Worm (Caenorhabditis elegans) whole organism, young adult: Measurements from ENCODE around the gene mfsd-8.

ENCODE experiments used
- K11D2.4 ChIP-seq: fragments of 200-800 bp; sonication (Bioruptor generic); IDR thresholded peaks from 2 replicates; pipeline ENCODE4 v1.3.6; 2022; ENCODE audit warnings: missing genetic modification reagents, missing genetic modification characterization, missing compliant biosample characterization
- ama-1 ChIP-seq, 3 experiments: fragments of 150-350 bp in 1 of 3; sonication (generic microtip) in 2 of 3; optimal IDR thresholded peaks; 2 replicates each; lab custom pipeline; 2014 to 2018; ENCODE audit warnings: missing biosample characterization in 2 of 3, missing genetic modification characterization in 2 of 3, missing genetic modification reagents in 2 of 3
- fkh-3 ChIP-seq: sonication (generic microtip); optimal IDR thresholded peaks from 2 replicates; lab custom pipeline; 2016; ENCODE audit warnings: mild to moderate bottlenecking, missing genetic modification characterization, missing compliant biosample characterization
- let-607 ChIP-seq, 2 experiments: fragments of 200-800 bp in 1 of 2; sonication (Bioruptor generic) in 1 of 2; sonication (generic microtip) in 1 of 2; optimal IDR thresholded peaks; 2 replicates each; lab custom pipeline; 2016 to 2018; ENCODE audit warnings: mild to moderate bottlenecking in 2 of 2, missing compliant biosample characterization in 2 of 2, missing genetic modification characterization in 2 of 2, moderate library complexity in 2 of 2, missing genotype in 1 of 2
- nfya-1 ChIP-seq: sonication (generic microtip); optimal IDR thresholded peaks from 2 replicates; lab custom pipeline; 2017; ENCODE audit warnings: antibody characterized with exemption, missing compliant biosample characterization, missing genetic modification characterization, borderline replicate concordance; ENCODE audit not compliant: insufficient read depth
- sea-2 ChIP-seq: fragments of 200-800 bp; sonication (Bioruptor generic); IDR thresholded peaks from 2 replicates; pipeline ENCODE4 v1.3.6; 2022; ENCODE audit warnings: missing genetic modification characterization, missing compliant biosample characterization
- somi-1 ChIP-seq: fragments of 200-800 bp; sonication (Bioruptor generic); optimal IDR thresholded peaks from 2 replicates; lab custom pipeline; 2018; ENCODE audit warnings: mild to moderate bottlenecking, missing genetic modification characterization, missing compliant biosample characterization

DNA sequence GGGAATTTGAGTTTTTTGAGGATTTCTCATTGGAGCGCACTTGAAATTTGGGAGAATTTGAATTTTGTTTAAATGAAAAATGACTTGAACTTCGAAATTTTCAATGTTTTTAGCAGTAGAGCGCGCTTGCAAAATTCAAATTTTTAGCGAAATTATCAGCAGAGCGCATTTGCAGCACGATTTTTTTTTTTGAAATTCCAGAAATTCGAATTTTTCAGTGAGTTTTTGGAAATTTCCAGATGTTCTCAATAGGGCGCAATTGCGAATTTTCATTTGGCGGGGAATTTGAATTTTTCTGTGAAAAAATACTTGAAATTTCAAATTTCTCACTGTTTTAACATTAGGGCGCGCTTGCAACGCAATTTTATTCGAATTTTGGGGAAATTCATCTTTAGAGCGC, 49.7 kb downstream of the mfsd-8 start:
- TF ChIP-seq sea-2 (no peak), let-607 (tag; optimal IDR thresholded peaks at IDR 0.05; lab: Kevin White, UChicago) (no peak), ama-1 (optimal IDR thresholded peaks at IDR 0.05; lab: Kevin White, UChicago) (no peak), ama-1 (GFP tag; optimal IDR thresholded peaks at IDR 0.05; lab: Kevin White, UChicago) (no peak), nfya-1 (tag; lab: Kevin White, UChicago) (no peak), K11D2.4 (GFP tag; lab: Robert Waterston, UW) (no peak), fkh-3 (no peak), somi-1 (GFP tag; lab: Kevin White, UChicago) (no peak)
